Fruit fly (Drosophila melanogaster) whole organism, prepupa: Measurements from ENCODE around the gene CG7029.

Experiments
- Blimp-1 ChIP-seq: fragments of 200-800 bp; sonication (Bioruptor generic); optimal IDR thresholded peaks from 3 replicates; lab custom pipeline; 2017; ENCODE audit warnings: missing biosample characterization, missing genetic modification characterization, mild to moderate bottlenecking, moderate library complexity, missing genetic modification reagents
- CG10669 ChIP-seq: fragments of 200-800 bp; sonication (Bioruptor generic); optimal IDR thresholded peaks from 3 replicates; lab custom pipeline; 2018; ENCODE audit warnings: missing biosample characterization, mild to moderate bottlenecking, missing genetic modification characterization, moderate library complexity
- CG11294 ChIP-seq: fragments of 200-800 bp; sonication (Bioruptor generic); IDR thresholded peaks from 2 replicates; pipeline ENCODE4 v1.3.6; 2022; ENCODE audit warnings: missing biosample characterization, missing genetic modification characterization
- CG1621 ChIP-seq: fragments of 200-800 bp; sonication (Bioruptor generic); optimal IDR thresholded peaks from 3 replicates; lab custom pipeline; 2018; ENCODE audit warnings: missing biosample characterization, mild to moderate bottlenecking, missing genetic modification characterization
- CG3032 ChIP-seq: fragments of 200-800 bp; optimal IDR thresholded peaks from 2 replicates; lab custom pipeline; 2019; ENCODE audit warnings: missing biosample characterization, mild to moderate bottlenecking, missing genetic modification characterization, moderate library complexity
- CG32006 ChIP-seq: fragments of 200-800 bp; sonication (Bioruptor generic); optimal IDR thresholded peaks from 3 replicates; lab custom pipeline; 2017; ENCODE audit warnings: missing biosample characterization, mild to moderate bottlenecking, missing genetic modification characterization
- CG34406 ChIP-seq: fragments of 200-800 bp; sonication (Bioruptor generic); optimal IDR thresholded peaks from 3 replicates; lab custom pipeline; 2016; ENCODE audit warnings: missing biosample characterization, missing genetic modification characterization
- CG3919 ChIP-seq: fragments of 200-800 bp; sonication (Bioruptor generic); optimal IDR thresholded peaks from 3 replicates; lab custom pipeline; 2016; ENCODE audit warnings: missing biosample characterization, missing genetic modification characterization
- CG6163 ChIP-seq: fragments of 200-800 bp; sonication (Bioruptor generic); IDR thresholded peaks from 3 replicates; pipeline ENCODE4 v1.3.6; 2022; ENCODE audit warnings: missing biosample characterization, missing genetic modification characterization
- CG6276 ChIP-seq: fragments of 200-800 bp; sonication (Bioruptor generic); optimal IDR thresholded peaks from 2 replicates; lab custom pipeline; 2017; ENCODE audit warnings: missing biosample characterization, mild to moderate bottlenecking, missing genetic modification characterization
- CG6792 ChIP-seq: fragments of 200-800 bp; sonication (Bioruptor generic); optimal IDR thresholded peaks from 3 replicates; lab custom pipeline; 2016; ENCODE audit warnings: missing biosample characterization, missing genetic modification characterization
- CG6854 ChIP-seq: fragments of 200-800 bp; sonication (Bioruptor generic); optimal IDR thresholded peaks from 2 replicates; lab custom pipeline; 2017; ENCODE audit warnings: missing biosample characterization, mild to moderate bottlenecking, missing genetic modification characterization
- CG8632 ChIP-seq: fragments of 200-800 bp; sonication (Bioruptor generic); optimal IDR thresholded peaks from 3 replicates; lab custom pipeline; 2016; ENCODE audit warnings: missing biosample characterization, missing genetic modification characterization
- Eip78C ChIP-seq: fragments of 200-800 bp; sonication (Bioruptor generic); peaks from one replicate; lab custom pipeline; 2016; ENCODE audit warnings: missing biosample characterization, missing genetic modification characterization
- Ets96B ChIP-seq: fragments of 200-800 bp; optimal IDR thresholded peaks from 2 replicates; lab custom pipeline; 2019; ENCODE audit warnings: missing biosample characterization, mild to moderate bottlenecking, missing genetic modification characterization, moderate library complexity
- Lpt ChIP-seq: fragments of 200-800 bp; sonication (Bioruptor generic); optimal IDR thresholded peaks from 3 replicates; lab custom pipeline; 2016; ENCODE audit warnings: missing biosample characterization, missing genetic modification characterization
- Met ChIP-seq: fragments of 200-800 bp; sonication (Bioruptor generic); optimal IDR thresholded peaks from 3 replicates; lab custom pipeline; 2016; ENCODE audit warnings: missing biosample characterization, missing genetic modification characterization
- OdsH ChIP-seq: fragments of 200-800 bp; sonication (Bioruptor generic); optimal IDR thresholded peaks from 3 replicates; lab custom pipeline; 2016; ENCODE audit warnings: missing biosample characterization, missing genetic modification characterization
- Smox ChIP-seq: fragments of 200-800 bp; sonication (Bioruptor generic); optimal IDR thresholded peaks from 3 replicates; lab custom pipeline; 2016; ENCODE audit warnings: missing biosample characterization, missing genetic modification characterization
- achi ChIP-seq: fragments of 200-800 bp; sonication (Bioruptor generic); optimal IDR thresholded peaks from 3 replicates; lab custom pipeline; 2016; ENCODE audit warnings: missing biosample characterization, missing genetic modification characterization
- acj6 ChIP-seq: fragments of 200-800 bp; sonication (Bioruptor generic); optimal IDR thresholded peaks from 3 replicates; lab custom pipeline; 2016; ENCODE audit warnings: missing biosample characterization, missing genetic modification characterization
- cyc ChIP-seq: fragments of 200-800 bp; sonication (Bioruptor generic); optimal IDR thresholded peaks from 3 replicates; lab custom pipeline; 2016; ENCODE audit warnings: missing biosample characterization, missing genetic modification characterization
- dac ChIP-seq: fragments of 200-800 bp; sonication (Bioruptor generic); optimal IDR thresholded peaks from 2 replicates; lab custom pipeline; 2017; ENCODE audit warnings: missing biosample characterization, mild to moderate bottlenecking, missing genetic modification characterization
- dsx ChIP-seq: fragments of 200-800 bp; optimal IDR thresholded peaks from 3 replicates; lab custom pipeline; 2019; ENCODE audit warnings: missing biosample characterization, mild to moderate bottlenecking, missing genetic modification characterization, moderate library complexity; ENCODE audit not compliant: poor library complexity, severe bottlenecking
- eg ChIP-seq: fragments of 200-800 bp; sonication (Bioruptor generic); IDR thresholded peaks from 3 replicates; pipeline ENCODE4 v1.3.6; 2022; ENCODE audit warnings: missing biosample characterization, missing genetic modification characterization
- esn ChIP-seq: fragments of 200-800 bp; sonication (Bioruptor generic); optimal IDR thresholded peaks from 2 replicates; lab custom pipeline; 2016; ENCODE audit warnings: missing biosample characterization, mild to moderate bottlenecking, missing genetic modification characterization, moderate library complexity
- fkh ChIP-seq: fragments of 200-800 bp; sonication (Bioruptor generic); optimal IDR thresholded peaks from 3 replicates; lab custom pipeline; 2017; ENCODE audit warnings: missing biosample characterization, mild to moderate bottlenecking, missing genetic modification characterization, moderate library complexity
- lz ChIP-seq: fragments of 200-800 bp; sonication (Bioruptor generic); optimal IDR thresholded peaks from 3 replicates; lab custom pipeline; 2016; ENCODE audit warnings: missing biosample characterization, missing genetic modification characterization
- net ChIP-seq: fragments of 200-800 bp; sonication (Bioruptor generic); optimal IDR thresholded peaks from 3 replicates; lab custom pipeline; 2016; ENCODE audit warnings: missing biosample characterization, missing genetic modification characterization
- salr ChIP-seq, 2 experiments: fragments of 200-800 bp; sonication (Bioruptor generic); optimal IDR thresholded peaks; 3 replicates each; lab custom pipeline; 2016 to 2018; ENCODE audit warnings: missing biosample characterization in 2 of 2, missing genetic modification characterization in 2 of 2, mild to moderate bottlenecking in 1 of 2
- svp ChIP-seq: fragments of 200-800 bp; sonication (Bioruptor generic); peaks from one replicate; lab custom pipeline; 2016; ENCODE audit warnings: missing biosample characterization, missing genetic modification characterization
- topi ChIP-seq: fragments of 200-800 bp; sonication (Bioruptor generic); optimal IDR thresholded peaks from 3 replicates; lab custom pipeline; 2016; ENCODE audit warnings: missing biosample characterization, missing genetic modification characterization
- vri ChIP-seq: fragments of 200-800 bp; sonication (Bioruptor generic); optimal IDR thresholded peaks from 3 replicates; lab custom pipeline; 2016; ENCODE audit warnings: missing biosample characterization, mild to moderate bottlenecking, missing genetic modification characterization

CG7029 gene

DNA sequence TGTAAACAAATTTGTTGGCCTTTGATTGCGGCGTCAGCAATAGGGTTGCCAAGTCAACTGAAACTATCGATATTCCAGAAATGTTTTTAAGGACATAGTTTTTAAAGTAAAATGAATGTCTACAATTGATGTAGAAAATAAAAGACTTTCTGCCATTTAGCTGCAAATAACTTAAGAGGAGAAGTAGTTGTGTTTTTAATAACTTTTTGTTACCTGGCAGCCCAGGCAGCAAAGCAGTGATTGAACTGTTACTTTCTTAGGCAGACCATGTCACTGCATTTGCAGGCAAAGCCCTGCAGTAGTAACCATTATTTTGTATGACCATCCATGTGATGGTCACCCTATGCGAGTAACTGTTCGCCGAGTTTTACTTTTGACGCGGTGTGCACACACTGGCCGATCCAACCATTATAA is at the start of gene CG7029, which contains the start of the genes rumi and Usp12-46 (continued):
- TF ChIP-seq Lpt (GFP tag; lab: Kevin White, UChicago) (peak; percentile 68), CG6854 (GFP tag; lab: Kevin White, UChicago) (peak; percentile 1), cyc (GFP tag; lab: Kevin White, UChicago) (peak; percentile 89), acj6 (GFP tag; lab: Kevin White, UChicago) (no peak), net (GFP tag; lab: Kevin White, UChicago) (no peak), CG11294 (GFP tag; lab: Robert Waterston, UW) (peak; percentile 53; the same call in 1 of the 2 replicates), topi (peak; percentile 84), achi (GFP tag; lab: Kevin White, UChicago) (peak; percentile 77)

- TF ChIP-seq cyc (GFP tag; lab: Kevin White, UChicago) (no peak), Ets96B (no peak), CG6163 (GFP tag; lab: Robert Waterston, UW) (no peak), lz (GFP tag; lab: Kevin White, UChicago) (no peak), CG10669 (GFP tag; lab: Kevin White, UChicago) (no peak), Blimp-1 (GFP tag; lab: Kevin White, UChicago) (no peak), vri (GFP tag; lab: Kevin White, UChicago) (no peak), CG1621 (tag; lab: Kevin White, UChicago) (no peak), Smox (no peak), CG6792 (no peak), svp (GFP tag; lab: Kevin White, UChicago) (no peak)
Observed at dm6 chr3R:22701793-22702192, 48.9 kb upstream of the CG7029 start, which contains the start of the genes CG6972 and CCAP. Gene CG6972, plus strand, starts transcription at chr3R:22702007. Gene CCAP, minus strand, starts transcription at chr3R:22702084.

dm6 chr3R:22707178-22707577 is 43.5 kb upstream of the CG7029 start, which contains the start of gene CG13842:
Gene CG13842, minus strand, starts transcription at chr3R:22707278.
- TF ChIP-seq CG3919 (GFP tag; lab: Kevin White, UChicago), result no peak
- no peak for TF ChIP-seq dac
- no peak for TF ChIP-seq esn (GFP tag; lab: Kevin White, UChicago)
- no peak for TF ChIP-seq achi (GFP tag; lab: Kevin White, UChicago)
- TF ChIP-seq cyc (GFP tag; lab: Kevin White, UChicago), result no peak
- no peak for TF ChIP-seq CG34406 (GFP tag; lab: Kevin White, UChicago)

DNA sequence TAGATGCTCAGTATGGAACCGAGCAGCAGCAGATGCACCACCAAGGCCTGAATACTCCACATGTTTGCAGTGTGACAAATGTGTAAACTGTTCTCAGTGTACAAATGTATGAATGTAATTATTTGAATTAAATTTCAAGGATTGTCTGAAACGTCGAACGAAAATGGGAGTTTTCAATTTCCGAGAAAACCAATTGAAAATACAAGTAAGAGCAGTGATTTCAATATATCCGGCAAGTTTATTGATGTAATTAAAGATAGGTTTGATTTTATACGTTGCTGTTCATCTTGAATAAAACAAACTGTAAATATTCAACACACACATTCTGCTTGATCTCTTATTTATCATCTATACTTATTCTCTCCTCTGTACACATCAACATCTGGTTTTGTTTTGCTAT is 40.0 kb upstream of the CG7029 start, which contains the start of gene CG4907:
TSS of gene CG4907 (minus strand) at position 101 of the 400 bp plus-strand sequence.
- TF ChIP-seq Lpt (GFP tag; lab: Kevin White, UChicago) (no peak), eg (GFP tag; lab: Robert Waterston, UW) (no peak), CG34406 (GFP tag; lab: Kevin White, UChicago) (no peak), dac (no peak), topi (no peak), OdsH (no peak), Met (GFP tag; lab: Kevin White, UChicago) (no peak)
- TF ChIP-seq, all 60 proteins: peak for 0

DNA sequence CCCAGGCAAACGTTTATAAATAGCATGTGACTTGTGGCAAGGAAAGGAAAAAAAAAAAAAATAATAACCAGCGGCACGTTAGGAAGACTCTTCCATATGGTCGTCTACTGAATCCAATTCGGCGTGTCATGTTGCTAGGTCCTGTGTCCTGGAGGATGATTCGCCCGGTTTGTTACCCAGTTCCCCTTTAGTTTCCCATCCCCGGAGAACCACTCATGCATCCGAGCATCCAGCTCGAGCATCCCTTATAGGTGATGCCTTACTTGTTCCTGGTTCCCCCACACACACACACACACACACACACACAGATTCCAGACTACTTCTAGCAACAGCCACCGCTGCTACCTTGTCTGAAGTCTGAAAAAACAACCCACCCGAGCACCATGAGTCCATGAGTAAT is 32.8 kb upstream of the CG7029 start:
- TF ChIP-seq CG6276 (GFP tag; lab: Kevin White, UChicago), result no peak
- no peak for TF ChIP-seq CG3032 (tag; lab: Kevin White, UChicago)
- TF ChIP-seq fkh (GFP tag; lab: Kevin White, UChicago), result no peak
- no peak for TF ChIP-seq CG32006 (GFP tag; lab: Kevin White, UChicago)
- TF ChIP-seq OdsH, result no peak
- no peak for TF ChIP-seq Lpt (GFP tag; lab: Kevin White, UChicago)
- no peak for TF ChIP-seq vri (GFP tag; lab: Kevin White, UChicago)
- no peak for TF ChIP-seq svp (GFP tag; lab: Kevin White, UChicago)
- no peak for TF ChIP-seq salr (GFP tag; optimal IDR thresholded peaks at IDR 0.05; lab: Kevin White, UChicago)
- TF ChIP-seq CG8632 (GFP tag; lab: Kevin White, UChicago), result no peak
- no peak for TF ChIP-seq Eip78C (GFP tag; lab: Kevin White, UChicago)
- TF ChIP-seq CG6163 (GFP tag; lab: Robert Waterston, UW), result no peak
- no peak for TF ChIP-seq dsx (GFP tag; lab: Kevin White, UChicago)
- TF ChIP-seq, all 60 proteins: peak for 0
